Fruit fly (Drosophila melanogaster) Kc167 (cell line): ENCODE results near the gene CG34051.

Experiments
- h ChIP-seq: fragments of >200 bp; optimal IDR thresholded peaks from 3 replicates; lab custom pipeline; 2018; ENCODE audit warnings: missing external identifiers
- insv ChIP-seq: fragments of >200 bp; optimal IDR thresholded peaks from 3 replicates; lab custom pipeline; 2018; ENCODE audit warnings: missing external identifiers

DNA sequence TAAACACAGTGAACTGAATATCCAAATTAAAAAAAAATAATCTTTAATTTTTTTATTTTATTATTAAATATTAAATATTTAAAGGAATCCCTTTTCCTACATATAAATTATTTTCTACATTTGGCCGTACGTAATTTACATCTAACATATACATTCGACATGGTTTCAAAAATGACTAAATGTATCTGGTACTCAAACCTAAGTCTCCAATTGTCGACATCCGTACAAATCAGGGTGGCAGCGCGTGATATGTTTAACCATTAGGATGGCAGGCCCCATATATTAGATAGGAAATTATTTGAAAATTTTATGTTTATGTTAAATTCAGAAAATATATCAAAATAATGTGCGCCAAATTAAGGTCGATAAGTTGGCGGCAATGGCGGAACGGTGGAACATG is 45.6 kb downstream of the CG34051 start:
- TF ChIP-seq h (lab: Kevin White, UChicago), result no peak
- no peak for TF ChIP-seq insv (lab: Kevin White, UChicago)
